Fruit fly (Drosophila melanogaster) whole organism: ENCODE data around the gene NijC.

Experiments
- CG8478 ChIP-seq: fragments of >200 bp; optimal IDR thresholded peaks from 2 replicates; lab custom pipeline; 2018; ENCODE audit warnings: inconsistent platforms
- EcR ChIP-seq, 2 experiments: fragments of >200 bp; optimal IDR thresholded peaks; 2 replicates each; lab custom pipeline; 2017; ENCODE audit warnings: missing biosample characterization in 2 of 2, missing genetic modification characterization in 2 of 2, missing genetic modification reagents in 2 of 2
- pan ChIP-seq: fragments of >200 bp; optimal IDR thresholded peaks from 2 replicates; lab custom pipeline; 2017
- usp ChIP-seq: fragments of >200 bp; optimal IDR thresholded peaks from 2 replicates; lab custom pipeline; 2017; ENCODE audit warnings: missing biosample characterization, missing genetic modification characterization, mixed read lengths

DNA sequence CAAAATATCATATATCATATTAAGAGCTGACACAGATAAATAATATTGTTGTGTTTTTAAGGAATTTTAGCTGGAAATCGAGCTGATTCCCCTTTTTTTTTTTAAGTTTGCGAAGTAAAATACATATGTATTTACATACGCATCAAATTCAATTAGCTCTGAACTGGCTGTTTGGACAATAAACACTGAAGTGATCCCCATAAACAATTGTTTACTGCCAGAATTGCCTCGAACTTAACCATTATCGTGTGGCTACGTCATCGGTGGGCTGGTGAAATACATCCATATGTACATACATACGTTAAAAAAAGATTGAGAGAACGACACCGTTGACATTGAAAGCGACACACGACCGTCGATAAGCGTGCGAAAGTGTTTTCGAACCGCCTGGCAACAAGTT, 21.3 kb downstream of the NijC start:
- TF ChIP-seq pan (lab: Kevin White, UChicago) (no peak), usp (no peak), EcR (GFP tag; optimal IDR thresholded peaks at IDR 0.05; lab: Kevin White, UChicago) (no peak), CG8478 (no peak)
